Worm (Caenorhabditis elegans) whole organism, L2 larva: ENCODE measurements around the gene srw-20.

Source experiments
- egl-27 ChIP-seq: sonication (generic microtip); optimal IDR thresholded peaks from 3 replicates; lab custom pipeline; 2017; ENCODE audit warnings: missing biosample characterization, missing genetic modification reagents, missing genetic modification characterization
- nhr-23 ChIP-seq: fragments of 150-350 bp; optimal IDR thresholded peaks from 2 replicates; lab custom pipeline; 2014; ENCODE audit warnings: missing biosample characterization, missing genetic modification reagents, missing genetic modification characterization
- skn-1 ChIP-seq: sonication (generic microtip); optimal IDR thresholded peaks from 2 replicates; lab custom pipeline; 2017; ENCODE audit warnings: missing biosample characterization, missing genetic modification characterization
- unc-62 ChIP-seq: fragments of 150-350 bp; optimal IDR thresholded peaks from 2 replicates; lab custom pipeline; 2014; ENCODE audit warnings: missing biosample characterization, missing genetic modification reagents, missing genetic modification characterization

DNA sequence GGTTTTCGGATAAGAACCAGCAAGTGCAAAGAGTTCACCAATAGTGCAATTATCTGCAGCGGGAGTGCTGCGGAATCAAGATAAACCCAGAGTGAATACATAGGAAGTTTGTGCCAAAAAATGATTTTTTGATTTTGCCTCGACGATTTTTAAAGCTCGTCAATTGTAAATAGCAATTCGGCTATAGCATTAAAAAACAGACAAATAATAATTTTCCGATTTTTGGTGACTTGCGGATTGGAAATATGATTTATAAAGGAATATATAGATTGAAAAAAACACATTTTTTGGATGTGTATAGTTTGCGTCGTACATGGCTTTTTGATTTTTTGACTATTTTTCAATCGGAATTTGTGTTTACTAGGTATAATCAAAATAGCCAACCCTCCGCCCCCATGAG lies at the start of gene srw-20:
- TF ChIP-seq nhr-23 (tag; lab: Kevin White, UChicago) (no peak), unc-62 (GFP tag; lab: Kevin White, UChicago) (no peak), skn-1 (tag; lab: Kevin White, UChicago) (no peak), egl-27 (no peak)
